ENCODE assay signal across 5 worm cellular contexts in genomic region chrX:13775508-13775907, ce11.
TF ChIP-seq lines count a peak whose summit lies in the region.

No protein-coding gene starts in this region.

TF ChIP-seq in whole organism, L1 larva, 84 proteins besides CTCF, POLR2A, EP300 and RAD21:
- TF ChIP-seq nhr-71 (tag; optimal IDR thresholded peaks at IDR 0.05; lab: Kevin White, UChicago) (peak; percentile 2), alr-1 (tag; optimal IDR thresholded peaks at IDR 0.05; lab: Kevin White, UChicago; ENCODE audit: borderline replicate concordance) (no peak), dsc-1 (tag; optimal IDR thresholded peaks at IDR 0.05; lab: Kevin White, UChicago) (no peak), blmp-1 (tag; optimal IDR thresholded peaks at IDR 0.05; lab: Kevin White, UChicago) (peak; percentile 37), fkh-8 (tag; optimal IDR thresholded peaks at IDR 0.05; lab: Kevin White, UChicago) (no peak), fkh-10 (GFP tag; optimal IDR thresholded peaks at IDR 0.05; lab: Kevin White, UChicago) (no peak), ceh-8 (GFP tag; optimal IDR thresholded peaks at IDR 0.05; lab: Kevin White, UChicago) (peak; percentile 73)
TF ChIP-seq in whole organism, L1 larva: peak in this region for 3.

TF ChIP-seq in whole organism, L2 larva, 48 proteins besides CTCF, POLR2A, EP300 and RAD21:
- TF ChIP-seq ama-1 (optimal IDR thresholded peaks at IDR 0.05; lab: Kevin White, UChicago) (peak; percentile 12), lin-11 (tag; optimal IDR thresholded peaks at IDR 0.05; lab: Kevin White, UChicago) (no peak)

TF ChIP-seq in whole organism, L3 larva, 47 proteins besides CTCF, POLR2A, EP300 and RAD21:
- TF ChIP-seq egl-5 (tag; optimal IDR thresholded peaks at IDR 0.05; lab: Kevin White, UChicago): no peak
- TF ChIP-seq elt-2 (tag; optimal IDR thresholded peaks at IDR 0.05; lab: Kevin White, UChicago): peak; percentile 61
- no peak for TF ChIP-seq nhr-28 (tag; optimal IDR thresholded peaks at IDR 0.05; lab: Kevin White, UChicago)
- no peak for TF ChIP-seq mdl-1 (tag; optimal IDR thresholded peaks at IDR 0.05; lab: Kevin White, UChicago)

TF ChIP-seq in whole organism, L4 larva, 104 proteins besides CTCF, POLR2A, EP300 and RAD21:
- peak in 1 of 2 experiments; percentile 78 for TF ChIP-seq unc-62 (GFP tag; optimal IDR thresholded peaks at IDR 0.05 in 1 of 2; lab: Kevin White, UChicago)
- TF ChIP-seq unc-62 (tag; optimal IDR thresholded peaks at IDR 0.05; lab: Kevin White, UChicago): no peak
- no peak for TF ChIP-seq spr-3 (GFP tag; optimal IDR thresholded peaks at IDR 0.05; lab: Kevin White, UChicago)
- TF ChIP-seq ama-1 (optimal IDR thresholded peaks at IDR 0.05; lab: Kevin White, UChicago): peak; percentile 23
- TF ChIP-seq daf-16 (GFP tag; optimal IDR thresholded peaks at IDR 0.05; lab: Kevin White, UChicago): no peak
- peak; percentile 15 for TF ChIP-seq daf-16 (tag; optimal IDR thresholded peaks at IDR 0.05; lab: Kevin White, UChicago)
- no peak for TF ChIP-seq F26F4.8 (GFP tag; conservative IDR thresholded peaks at IDR 0.05; lab: Robert Waterston, UW)
- TF ChIP-seq hif-1 (tag; optimal IDR thresholded peaks at IDR 0.05; lab: Kevin White, UChicago): no peak
- TF ChIP-seq set-16 (GFP tag; IDR thresholded peaks at IDR 0.05; lab: Robert Waterston, UW): peak; percentile 83
- TF ChIP-seq nhr-28 (tag; optimal IDR thresholded peaks at IDR 0.05; lab: Kevin White, UChicago): peak; percentile 65
- TF ChIP-seq mep-1 (tag; optimal IDR thresholded peaks at IDR 0.05; lab: Kevin White, UChicago): no peak
- TF ChIP-seq Y5F2A.4 (GFP tag; optimal IDR thresholded peaks at IDR 0.05; lab: Kevin White, UChicago): no peak
- TF ChIP-seq attf-4 (tag; optimal IDR thresholded peaks at IDR 0.05; lab: Kevin White, UChicago): no peak
- TF ChIP-seq lin-1 (GFP tag; IDR thresholded peaks at IDR 0.05; lab: Robert Waterston, UW): 0 out of 2 replicates have a peak, but pooled peaks have one; percentile 28
- TF ChIP-seq hlh-11 (tag; optimal IDR thresholded peaks at IDR 0.05; lab: Kevin White, UChicago): peak; percentile 44
- peak; percentile 26 for TF ChIP-seq pqm-1 (tag; optimal IDR thresholded peaks at IDR 0.05; lab: Kevin White, UChicago)
- 0 out of 2 replicates have a peak, but pooled peaks have one; percentile 7 for TF ChIP-seq dmd-6 (GFP tag; IDR thresholded peaks at IDR 0.05; lab: Robert Waterston, UW)
TF ChIP-seq in whole organism, L4 larva: peak in this region for 9.

TF ChIP-seq in whole organism, young adult, 124 proteins besides CTCF, POLR2A, EP300 and RAD21:
- TF ChIP-seq egrh-3 (GFP tag; IDR thresholded peaks at IDR 0.05; lab: Robert Waterston, UW) (peak; percentile 95), egl-18 (GFP tag; IDR thresholded peaks at IDR 0.05; lab: Robert Waterston, UW) (no peak)
